Worm (Caenorhabditis elegans) whole organism, young adult: ENCODE measurements around the gene dbl-1.

Experiments used
- B0019.2 ChIP-seq: fragments of 200-800 bp; sonication (Bioruptor generic); conservative IDR thresholded peaks from 2 replicates; pipeline ENCODE4 v1.3.6; 2022; ENCODE audit warnings: missing genetic modification reagents, missing genetic modification characterization, missing compliant biosample characterization
- B0336.3 ChIP-seq: fragments of 200-800 bp; sonication (Bioruptor generic); IDR thresholded peaks from 2 replicates; pipeline ENCODE4 v1.3.6; 2022; ENCODE audit warnings: missing genetic modification characterization, missing compliant biosample characterization
- F57C9.4 ChIP-seq: sonication (generic microtip); optimal IDR thresholded peaks from 2 replicates; lab custom pipeline; 2017; ENCODE audit warnings: mild to moderate bottlenecking, missing genetic modification characterization, missing compliant biosample characterization
- K11D2.4 ChIP-seq: fragments of 200-800 bp; sonication (Bioruptor generic); IDR thresholded peaks from 2 replicates; pipeline ENCODE4 v1.3.6; 2022; ENCODE audit warnings: missing genetic modification reagents, missing genetic modification characterization, missing compliant biosample characterization
- K12H6.12 ChIP-seq: fragments of 200-800 bp; sonication (Bioruptor generic); optimal IDR thresholded peaks from 2 replicates; lab custom pipeline; 2018; ENCODE audit warnings: mild to moderate bottlenecking, missing genetic modification characterization, missing compliant biosample characterization
- Y79H2A.3 ChIP-seq: fragments of 200-800 bp; sonication (Bioruptor generic); conservative IDR thresholded peaks from 2 replicates; pipeline ENCODE4 v1.3.6; 2022; ENCODE audit warnings: missing genetic modification reagents, missing genetic modification characterization, missing compliant biosample characterization
- attf-3 ChIP-seq: fragments of 200-800 bp; sonication (Bioruptor generic); conservative IDR thresholded peaks from 2 replicates; pipeline ENCODE4 v1.3.6; 2022; ENCODE audit warnings: missing genetic modification reagents, missing genetic modification characterization, missing compliant biosample characterization
- attf-5 ChIP-seq: fragments of 200-800 bp; sonication (Bioruptor generic); optimal IDR thresholded peaks from 2 replicates; lab custom pipeline; 2018; ENCODE audit warnings: mild to moderate bottlenecking, missing genetic modification characterization, missing compliant biosample characterization
- ccch-3 ChIP-seq: fragments of 200-800 bp; sonication (Bioruptor generic); optimal IDR thresholded peaks from 2 replicates; lab custom pipeline; 2018; ENCODE audit warnings: mild to moderate bottlenecking, missing genetic modification characterization, missing compliant biosample characterization
- cebp-2 ChIP-seq: fragments of 200-800 bp; sonication (Bioruptor generic); IDR thresholded peaks from 2 replicates; pipeline ENCODE4 v1.3.6; 2022; ENCODE audit warnings: missing genetic modification characterization, missing compliant biosample characterization
- ceh-100 ChIP-seq: fragments of 200-800 bp; sonication (Bioruptor generic); IDR thresholded peaks from 2 replicates; pipeline ENCODE4 v1.3.6; 2022; ENCODE audit warnings: missing genetic modification reagents, missing genetic modification characterization, missing compliant biosample characterization
- ceh-79 ChIP-seq: sonication (generic microtip); optimal IDR thresholded peaks from 2 replicates; lab custom pipeline; 2017; ENCODE audit warnings: mild to moderate bottlenecking, missing genetic modification characterization, missing compliant biosample characterization
- chd-7 ChIP-seq: sonication (generic microtip); optimal IDR thresholded peaks from 2 replicates; lab custom pipeline; 2016; ENCODE audit warnings: mild to moderate bottlenecking, missing genetic modification characterization, moderate library complexity, missing compliant biosample characterization
- dox-1 ChIP-seq: fragments of 200-800 bp; sonication (Bioruptor generic); IDR thresholded peaks from 2 replicates; pipeline ENCODE4 v1.3.6; 2022; ENCODE audit warnings: missing genetic modification reagents, missing genetic modification characterization, missing compliant biosample characterization
- efl-1 ChIP-seq: fragments of 150-350 bp; optimal IDR thresholded peaks from 2 replicates; lab custom pipeline; 2014; ENCODE audit warnings: missing biosample characterization, missing genetic modification reagents, missing genetic modification characterization
- him-1 ChIP-seq: sonication (generic microtip); optimal IDR thresholded peaks from 2 replicates; lab custom pipeline; 2016; ENCODE audit warnings: missing genotype, missing genetic modification reagents, missing genetic modification characterization, missing compliant biosample characterization
- hlh-12 ChIP-seq: sonication (generic microtip); optimal IDR thresholded peaks from 2 replicates; lab custom pipeline; 2016; ENCODE audit warnings: missing genetic modification characterization, missing compliant biosample characterization
- hmg-1.2 ChIP-seq: fragments of 200-800 bp; sonication (Bioruptor generic); IDR thresholded peaks from 2 replicates; pipeline ENCODE4 v1.3.6; 2022; ENCODE audit warnings: missing genetic modification reagents, missing genetic modification characterization, missing compliant biosample characterization
- hsf-1 ChIP-seq: fragments of 200-800 bp; sonication (Bioruptor generic); IDR thresholded peaks from 2 replicates; pipeline ENCODE4 v1.3.6; 2022; ENCODE audit warnings: missing genetic modification reagents, missing genetic modification characterization, missing compliant biosample characterization
- let-526 ChIP-seq: fragments of 200-800 bp; sonication (Bioruptor generic); IDR thresholded peaks from 2 replicates; pipeline ENCODE4 v1.3.6; 2022; ENCODE audit warnings: missing genetic modification reagents, missing genetic modification characterization, missing compliant biosample characterization
- lin-35 ChIP-seq, 3 experiments: fragments of 150-350 bp in 2 of 3; sonication (generic microtip) in 1 of 3; optimal IDR thresholded peaks; 2 replicates each; lab custom pipeline; 2014 to 2018; ENCODE audit warnings: missing biosample characterization in 3 of 3, missing genetic modification characterization in 3 of 3, missing genetic modification reagents in 3 of 3
- lin-40 ChIP-seq: sonication (generic microtip); optimal IDR thresholded peaks from 2 replicates; lab custom pipeline; 2016; ENCODE audit warnings: missing genetic modification characterization, mild to moderate bottlenecking, missing compliant biosample characterization, missing genotype, missing genetic modification reagents
- lir-1 ChIP-seq: fragments of 200-800 bp; sonication (Bioruptor generic); conservative IDR thresholded peaks from 2 replicates; pipeline ENCODE4 v1.3.6; 2022; ENCODE audit warnings: missing genetic modification reagents, missing genetic modification characterization, missing compliant biosample characterization
- lsl-1 ChIP-seq: fragments of 200-800 bp; sonication (Bioruptor generic); optimal IDR thresholded peaks from 2 replicates; lab custom pipeline; 2018; ENCODE audit warnings: mild to moderate bottlenecking, missing genetic modification characterization, moderate library complexity, missing compliant biosample characterization
- mes-4 ChIP-seq: sonication (generic microtip); optimal IDR thresholded peaks from 2 replicates; lab custom pipeline; 2016; ENCODE audit warnings: missing genotype, missing genetic modification characterization, missing compliant biosample characterization
- mxl-1 ChIP-seq: sonication (generic microtip); optimal IDR thresholded peaks from 2 replicates; lab custom pipeline; 2016; ENCODE audit warnings: missing genetic modification characterization, missing compliant biosample characterization
- nfya-1 ChIP-seq: sonication (generic microtip); optimal IDR thresholded peaks from 2 replicates; lab custom pipeline; 2017; ENCODE audit warnings: antibody characterized with exemption, missing compliant biosample characterization, missing genetic modification characterization, borderline replicate concordance; ENCODE audit not compliant: insufficient read depth
- nfyb-1 ChIP-seq: fragments of 200-800 bp; sonication (Bioruptor generic); IDR thresholded peaks from 2 replicates; pipeline ENCODE4 v1.3.6; 2022; ENCODE audit warnings: missing genetic modification reagents, missing genetic modification characterization, missing compliant biosample characterization
- nhr-27 ChIP-seq: fragments of 200-800 bp; sonication (Bioruptor generic); optimal IDR thresholded peaks from 2 replicates; lab custom pipeline; 2018; ENCODE audit warnings: mild to moderate bottlenecking, missing genetic modification characterization, moderate library complexity, missing compliant biosample characterization
- pha-4 ChIP-seq: fragments of 150-350 bp; sonication (generic microtip); optimal IDR thresholded peaks from 2 replicates; lab custom pipeline; 2014; ENCODE audit warnings: missing biosample characterization, missing genetic modification reagents, missing genetic modification characterization
- sdz-38 ChIP-seq: sonication (generic microtip); optimal IDR thresholded peaks from 2 replicates; lab custom pipeline; 2016; ENCODE audit warnings: missing genotype, missing genetic modification characterization, missing compliant biosample characterization
- snpc-1.1 ChIP-seq: sonication (generic microtip); optimal IDR thresholded peaks from 2 replicates; lab custom pipeline; 2017; ENCODE audit warnings: missing genetic modification characterization, mild to moderate bottlenecking, missing compliant biosample characterization, antibody characterized with exemption, moderate library complexity, missing genotype, missing genetic modification reagents; ENCODE audit not compliant: insufficient read depth
- tlf-1 ChIP-seq: fragments of 200-800 bp; sonication (Bioruptor generic); optimal IDR thresholded peaks from 2 replicates; lab custom pipeline; 2018; ENCODE audit warnings: mild to moderate bottlenecking, missing genetic modification characterization, missing compliant biosample characterization
- ztf-25 ChIP-seq: fragments of 200-800 bp; sonication (Bioruptor generic); IDR thresholded peaks from 2 replicates; pipeline ENCODE4 v1.3.6; 2022; ENCODE audit warnings: missing genetic modification reagents, missing genetic modification characterization, missing compliant biosample characterization
- ztf-28 ChIP-seq: fragments of 200-800 bp; sonication (Bioruptor generic); IDR thresholded peaks from 2 replicates; pipeline ENCODE4 v1.3.6; 2022; ENCODE audit warnings: missing genetic modification reagents, missing genetic modification characterization, missing compliant biosample characterization

dbl-1 gene

DNA sequence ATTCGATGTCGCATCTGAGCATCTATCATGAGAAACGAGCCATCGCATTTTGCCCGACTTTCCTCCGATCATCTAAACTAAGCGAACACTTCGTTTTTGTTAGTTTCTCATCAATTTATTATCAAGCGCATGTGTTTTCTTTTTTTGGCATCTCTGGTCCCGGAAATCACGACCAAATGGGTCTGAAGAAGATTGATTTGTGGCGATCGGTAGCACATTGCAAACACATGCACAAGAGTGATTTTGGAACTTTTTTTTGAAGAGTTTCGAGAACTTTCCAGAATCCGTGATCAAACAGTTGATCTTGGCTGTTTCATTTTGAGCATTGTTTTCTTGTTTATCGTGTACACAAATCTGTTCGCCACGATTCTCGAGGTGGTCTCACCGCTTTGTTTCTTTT, 4.7 kb upstream of the dbl-1 start:
- TF ChIP-seq attf-3 (GFP tag; lab: Robert Waterston, UW) (no peak), hsf-1 (peak; percentile 21; the same call in 1 of the 2 replicates)

DNA sequence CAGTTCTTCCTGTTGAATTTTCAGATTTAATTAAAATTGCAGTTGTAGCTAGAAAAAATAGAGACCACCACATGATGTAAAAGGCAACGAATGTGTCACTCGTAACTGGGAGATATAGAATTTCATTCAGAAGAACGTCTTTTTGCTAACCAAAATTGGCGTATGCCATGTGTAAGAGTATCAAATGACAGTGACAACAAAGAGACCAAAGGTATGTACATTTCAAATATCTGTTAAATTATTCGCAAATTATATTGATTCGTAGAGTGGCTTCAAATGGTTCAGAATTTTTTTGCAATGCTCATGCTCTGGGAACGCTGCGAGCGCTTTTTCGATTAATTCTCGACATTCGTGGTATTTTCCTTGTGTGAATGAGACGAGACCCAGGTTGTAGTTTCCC, 4.4 kb downstream of the dbl-1 start, which contains the start of gene T25F10.4:
TSS of gene T25F10.4 (minus strand) at position 101 of the 400 bp plus-strand sequence.
- TF ChIP-seq mes-4: no peak
- TF ChIP-seq ceh-79 (tag; lab: Kevin White, UChicago): no peak
- no peak for TF ChIP-seq efl-1 (GFP tag; lab: Kevin White, UChicago)
- no peak for TF ChIP-seq lin-35 (GFP tag; optimal IDR thresholded peaks at IDR 0.05; lab: Kevin White, UChicago)
- no peak for TF ChIP-seq ceh-100 (GFP tag; lab: Robert Waterston, UW)
- TF ChIP-seq lir-1 (GFP tag; lab: Robert Waterston, UW): no peak
- TF ChIP-seq dox-1 (GFP tag; lab: Robert Waterston, UW): no peak
- TF ChIP-seq F57C9.4 (tag; lab: Kevin White, UChicago): no peak
- TF ChIP-seq B0336.3 (GFP tag; lab: Robert Waterston, UW): no peak

ce11 chrV:6764972-6765371, 7.0 kb downstream of the dbl-1 start, which contains the start of gene bbs-8:
Gene bbs-8, minus strand, starts transcription at chrV:6765072.
- no peak for TF ChIP-seq him-1
- TF ChIP-seq ztf-28: no peak
- TF ChIP-seq nfya-1 (tag; lab: Kevin White, UChicago): no peak
- no peak for TF ChIP-seq chd-7
- no peak for TF ChIP-seq hlh-12 (tag; lab: Kevin White, UChicago)

DNA sequence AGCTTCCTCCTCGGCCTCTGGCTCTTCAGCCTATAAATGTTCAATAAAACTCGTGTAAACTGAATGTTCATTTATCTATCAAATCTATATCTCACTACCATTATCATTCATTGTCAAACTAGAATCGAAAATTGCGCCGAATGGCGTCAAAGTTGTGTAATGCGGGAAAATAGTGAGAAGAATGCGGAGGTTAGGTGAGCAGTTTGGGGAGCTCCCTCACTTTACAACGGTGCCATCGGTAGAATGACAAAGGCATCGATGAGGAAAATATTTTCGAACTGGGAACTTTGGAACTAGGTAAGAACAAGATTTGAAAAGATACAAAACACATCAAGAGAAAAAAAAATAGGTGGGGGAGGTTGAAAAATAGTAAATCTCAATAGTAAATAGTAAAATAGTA, 9.6 kb downstream of the dbl-1 start:
- TF ChIP-seq B0019.2 (no peak), K12H6.12 (tag; lab: Kevin White, UChicago) (no peak), lsl-1 (GFP tag; lab: Kevin White, UChicago) (no peak), cebp-2 (GFP tag; lab: Robert Waterston, UW) (no peak), K11D2.4 (GFP tag; lab: Robert Waterston, UW) (no peak)

- no peak for TF ChIP-seq let-526 (GFP tag; lab: Robert Waterston, UW)
Measured at ce11 chrV:6768452-6768929, 10.6 kb downstream of the dbl-1 start, which contains the start of the genes T25F10.1 and clik-1. Gene T25F10.1, plus strand, starts transcription at chrV:6768502. Gene clik-1, minus strand, starts transcription at chrV:6768732.

ce11 chrV:6769440-6769839, 11.5 kb downstream of the dbl-1 start:
- TF ChIP-seq lsl-1 (GFP tag; lab: Kevin White, UChicago): no peak
- no peak for TF ChIP-seq nhr-27 (tag; lab: Kevin White, UChicago)
- TF ChIP-seq chd-7: no peak
- no peak for TF ChIP-seq ccch-3 (GFP tag; lab: Kevin White, UChicago)
- no peak for TF ChIP-seq Y79H2A.3
- no peak for TF ChIP-seq lin-40
- TF ChIP-seq snpc-1.1: no peak
- TF ChIP-seq mxl-1 (tag; lab: Kevin White, UChicago): no peak
- no peak for TF ChIP-seq nfyb-1
- no peak for TF ChIP-seq tlf-1 (GFP tag; lab: Kevin White, UChicago)
- TF ChIP-seq attf-5 (GFP tag; lab: Kevin White, UChicago): no peak
- no peak for TF ChIP-seq pha-4
- no peak for TF ChIP-seq ztf-25 (GFP tag; lab: Robert Waterston, UW)
- TF ChIP-seq hmg-1.2: no peak
- TF ChIP-seq efl-1 (GFP tag; lab: Kevin White, UChicago): no peak
- TF ChIP-seq sdz-38 (tag; lab: Kevin White, UChicago): no peak
